Worm (Caenorhabditis elegans): Measurements from ENCODE around the gene aqp-4.

The aqp-4 gene

DNA sequence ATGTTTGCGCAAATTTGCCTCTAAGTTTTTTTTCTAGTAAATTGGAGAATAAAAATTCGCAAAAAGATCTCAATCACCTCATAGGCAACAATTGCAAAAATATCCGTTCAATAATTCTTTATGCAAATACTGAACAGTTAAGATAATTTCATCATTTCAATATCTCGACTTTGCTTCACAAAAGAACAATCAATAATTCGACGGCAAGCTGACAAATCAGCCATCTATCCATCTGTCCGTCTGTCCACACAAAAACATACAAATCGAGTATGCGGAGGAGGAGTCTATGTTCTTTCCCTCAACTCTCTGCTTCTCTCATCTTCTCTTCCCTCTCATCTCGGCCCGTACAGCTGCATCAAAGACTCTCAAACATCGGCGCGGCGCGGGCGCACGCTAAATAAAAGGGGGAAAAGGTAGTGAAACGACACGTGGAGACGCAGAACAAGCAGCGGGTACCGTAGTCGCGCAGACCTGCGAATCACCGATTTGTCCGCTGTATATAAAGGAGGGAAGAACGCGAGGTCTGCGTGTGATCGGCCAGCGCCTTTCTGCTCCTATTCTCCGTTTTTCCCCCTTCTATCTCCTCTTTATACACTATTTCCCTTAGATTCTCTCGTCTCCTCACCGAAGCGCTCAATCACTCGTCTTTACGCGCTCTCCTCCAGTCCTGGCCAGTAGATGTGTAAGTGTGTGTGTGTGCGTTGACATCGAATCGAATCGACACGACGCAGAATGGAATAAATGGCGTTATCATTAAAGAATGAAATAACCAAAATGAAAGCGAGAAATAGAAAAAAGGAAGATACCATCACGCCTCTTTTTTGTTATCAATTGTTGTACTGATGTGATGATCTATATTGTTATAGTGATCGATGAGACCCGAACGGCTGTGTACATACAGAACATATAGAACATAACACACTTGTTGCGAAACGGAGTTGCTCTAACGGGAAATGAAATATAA is 6.3 kb upstream of the aqp-4 start:
- TF ChIP-seq F49E8.2 (tag; optimal IDR thresholded peaks at IDR 0.05; ENCODE audit: borderline replicate concordance) (no peak), Y105C5A.15 (GFP tag; IDR thresholded peaks at IDR 0.05) (no peak), mxl-3 (GFP tag; optimal IDR thresholded peaks at IDR 0.05) (peak; percentile 99), snpc-1.2 (GFP tag; IDR thresholded peaks at IDR 0.05) (no peak), ceh-44 (GFP tag; IDR thresholded peaks at IDR 0.05) (peak; percentile 84; the same call in 1 of the 2 replicates), jun-1 (tag; optimal IDR thresholded peaks at IDR 0.05) (peak; percentile 78), ceh-20 (GFP tag; IDR thresholded peaks at IDR 0.05) (peak; percentile 87), zip-11 (GFP tag; IDR thresholded peaks at IDR 0.05) (no peak), nhr-48 (tag; optimal IDR thresholded peaks at IDR 0.05) (peak; percentile 90), ztf-11 (tag; optimal IDR thresholded peaks at IDR 0.05) (no peak), nhr-25 (tag; optimal IDR thresholded peaks at IDR 0.05; ENCODE audit: borderline replicate concordance, insufficient read depth) (peak; percentile 95), F44E2.7 (GFP tag; IDR thresholded peaks at IDR 0.05) (no peak), egl-43 (GFP tag; IDR thresholded peaks at IDR 0.05) (peak; percentile 93), hlh-30 (tag; optimal IDR thresholded peaks at IDR 0.05; ENCODE audit: insufficient read depth) (peak; percentile 97), mep-1 (tag; optimal IDR thresholded peaks at IDR 0.05) (peak; percentile 96), dmd-9 (GFP tag; IDR thresholded peaks at IDR 0.05) (peak; percentile 64; the same call in 1 of the 2 replicates), daf-16 (GFP tag; optimal IDR thresholded peaks at IDR 0.05) (peak; percentile 41 to 55), daf-16 (tag; optimal IDR thresholded peaks at IDR 0.05) (peak; percentile 83), nhr-237 (tag; optimal IDR thresholded peaks at IDR 0.05) (peak; percentile 29), ama-1 (optimal IDR thresholded peaks at IDR 0.05) (peak; percentile 100), nhr-42 (GFP tag; IDR thresholded peaks at IDR 0.05) (peak; percentile 78; the same call in 1 of the 2 replicates), mes-2 (tag; optimal IDR thresholded peaks at IDR 0.05; ENCODE audit: poor library complexity, severe bottlenecking) (peak; percentile 63), vab-7 (GFP tag; IDR thresholded peaks at IDR 0.05) (no peak; the same call in 1 of the 2 replicates), ceh-28 (tag; optimal IDR thresholded peaks at IDR 0.05) (peak; percentile 54), D1046.2 (GFP tag; IDR thresholded peaks at IDR 0.05) (no peak; the same call in 1 of the 2 replicates), sdz-12 (GFP tag; optimal IDR thresholded peaks at IDR 0.05) (peak; percentile 87), nhr-10 (tag; optimal IDR thresholded peaks at IDR 0.05) (peak; percentile 95), zfp-3 (GFP tag; conservative IDR thresholded peaks at IDR 0.05) (peak; percentile 73; the same call in 1 of the 2 replicates), set-16 (GFP tag; IDR thresholded peaks at IDR 0.05) (peak; percentile 94), F26F4.8 (GFP tag; conservative IDR thresholded peaks at IDR 0.05) (no peak), spr-1 (tag; optimal IDR thresholded peaks at IDR 0.05) (peak; percentile 89), spr-3 (GFP tag; optimal IDR thresholded peaks at IDR 0.05) (peak; percentile 6), ctbp-1 (GFP tag; IDR thresholded peaks at IDR 0.05) (peak; percentile 94), egl-27 (tag; optimal IDR thresholded peaks at IDR 0.05) (no peak), nhr-77 (tag; optimal IDR thresholded peaks at IDR 0.05) (peak; percentile 89), madf-5 (GFP tag; IDR thresholded peaks at IDR 0.05) (0 out of 4 replicates have a peak, but pooled peaks of 1 of the 2 experiments have one; percentile 1), tra-1 (GFP tag; IDR thresholded peaks at IDR 0.05) (peak; percentile 83), mxl-2 (GFP tag; conservative IDR thresholded peaks at IDR 0.05) (0 out of 2 replicates have a peak, but pooled peaks have one; percentile 61), lin-29 (GFP tag; IDR thresholded peaks at IDR 0.05) (no peak; the same call in 1 of the 2 replicates), hif-1 (tag; optimal IDR thresholded peaks at IDR 0.05) (peak; percentile 61 to 93), unc-62 (GFP tag; optimal IDR thresholded peaks at IDR 0.05 in 1 of 2) (peak; percentile 66 to 99), unc-62 (tag; optimal IDR thresholded peaks at IDR 0.05) (peak; percentile 75), lin-38 (GFP tag; IDR thresholded peaks at IDR 0.05) (peak; percentile 68), mdt-29 (GFP tag; IDR thresholded peaks at IDR 0.05) (peak; percentile 30; the same call in 1 of the 2 replicates), madf-9 (GFP tag; conservative IDR thresholded peaks at IDR 0.05) (peak; percentile 70), ceh-62 (tag; optimal IDR thresholded peaks at IDR 0.05) (no peak), dpl-1 (GFP tag; optimal IDR thresholded peaks at IDR 0.05) (peak; percentile 64), mdl-1 (tag; optimal IDR thresholded peaks at IDR 0.05) (peak; percentile 96 to 98)

All from whole organism, L4 larva.